Worm (Caenorhabditis elegans) whole organism, L1 larva: ENCODE data around the gene Y53F4B.62.
A peak's percentile ranks its signal among the peaks of the same experiment; 100 is the strongest.

Experiments used
- aly-2 ChIP-seq: fragments of 150-350 bp; optimal IDR thresholded peaks from 2 replicates; lab custom pipeline; 2014; ENCODE audit warnings: missing biosample characterization, missing genetic modification characterization
- ces-1 ChIP-seq: fragments of 150-350 bp; optimal IDR thresholded peaks from 2 replicates; lab custom pipeline; 2014; ENCODE audit warnings: missing biosample characterization, missing genetic modification reagents, missing genetic modification characterization
- egl-27 ChIP-seq, 2 experiments: fragments of 150-350 bp in 1 of 2; sonication (generic microtip); optimal IDR thresholded peaks; 3 replicates each; lab custom pipeline; 2017 to 2018; ENCODE audit warnings: missing biosample characterization in 2 of 2, missing genetic modification characterization in 2 of 2, missing genetic modification reagents in 2 of 2
- ets-5 ChIP-seq: fragments of 200-800 bp; sonication (Bioruptor generic); IDR thresholded peaks from 2 replicates; pipeline ENCODE4 v1.3.6; 2022; ENCODE audit warnings: missing genetic modification characterization, missing compliant biosample characterization
- fkh-8 ChIP-seq: sonication (generic microtip); optimal IDR thresholded peaks from 2 replicates; lab custom pipeline; 2016; ENCODE audit warnings: mild to moderate bottlenecking, missing genetic modification characterization, missing compliant biosample characterization
- jun-1 ChIP-seq: fragments of 150-350 bp; optimal IDR thresholded peaks from 2 replicates; lab custom pipeline; 2014; ENCODE audit warnings: missing biosample characterization, missing genetic modification reagents, missing genetic modification characterization
- mep-1 ChIP-seq: fragments of 150-350 bp; optimal IDR thresholded peaks from 2 replicates; lab custom pipeline; 2014; ENCODE audit warnings: missing biosample characterization, missing genetic modification characterization
- nhr-28 ChIP-seq: fragments of 150-350 bp; optimal IDR thresholded peaks from 2 replicates; lab custom pipeline; 2014; ENCODE audit warnings: missing biosample characterization, missing genetic modification characterization
- nhr-76 ChIP-seq: sonication (generic microtip); optimal IDR thresholded peaks from 2 replicates; lab custom pipeline; 2017; ENCODE audit warnings: missing biosample characterization, missing genetic modification characterization
- pag-3 ChIP-seq: sonication (generic microtip); optimal IDR thresholded peaks from 2 replicates; lab custom pipeline; 2017; ENCODE audit warnings: missing genetic modification characterization, mild to moderate bottlenecking, missing compliant biosample characterization, antibody characterized with exemption, borderline replicate concordance; ENCODE audit not compliant: insufficient read depth
- skn-1 ChIP-seq: fragments of 150-350 bp; optimal IDR thresholded peaks from 2 replicates; lab custom pipeline; 2014; ENCODE audit warnings: missing biosample characterization, missing genetic modification characterization
- snpc-4 ChIP-seq: fragments of 150-350 bp; optimal IDR thresholded peaks from 2 replicates; lab custom pipeline; 2014; ENCODE audit warnings: missing biosample characterization, missing genetic modification characterization
- sup-37 ChIP-seq: fragments of 200-800 bp; sonication (Bioruptor generic); optimal IDR thresholded peaks from 2 replicates; lab custom pipeline; 2018; ENCODE audit warnings: mild to moderate bottlenecking, missing genetic modification characterization, missing compliant biosample characterization
- unc-98 ChIP-seq: fragments of 200-800 bp; sonication (Bioruptor generic); IDR thresholded peaks from 2 replicates; pipeline ENCODE4 v1.3.6; 2022; ENCODE audit warnings: missing genetic modification characterization, missing compliant biosample characterization

- TF ChIP-seq ces-1 (GFP tag; lab: Kevin White, UChicago) (no peak), ets-5 (no peak), jun-1 (tag; lab: Kevin White, UChicago) (no peak), snpc-4 (tag; lab: Kevin White, UChicago) (peak; percentile 66), aly-2 (no peak), egl-27 (tag; optimal IDR thresholded peaks at IDR 0.05; lab: Kevin White, UChicago) (no peak), fkh-8 (tag; lab: Kevin White, UChicago) (peak; percentile 75), pag-3 (tag; lab: Kevin White, UChicago) (no peak), sup-37 (GFP tag; lab: Kevin White, UChicago) (peak; percentile 5), nhr-28 (tag; lab: Kevin White, UChicago) (no peak), mep-1 (peak; percentile 53), unc-98 (GFP tag; lab: Robert Waterston, UW) (peak; percentile 63), skn-1 (tag; lab: Kevin White, UChicago) (peak; percentile 12), nhr-76 (no peak)
These were observed 41.1 kb downstream of the Y53F4B.62 start for ce11 chrII:15089086-15089895.
